Fruit fly (Drosophila melanogaster) whole organism: ENCODE results near the gene CG7810.

Source experiments
- Dll ChIP-seq: fragments of >200 bp; optimal IDR thresholded peaks from 2 replicates; lab custom pipeline; 2017
- EcR ChIP-seq, 2 experiments: fragments of >200 bp; optimal IDR thresholded peaks; 2 replicates each; lab custom pipeline; 2017; ENCODE audit warnings: missing biosample characterization in 2 of 2, missing genetic modification characterization in 2 of 2, missing genetic modification reagents in 2 of 2
- pan ChIP-seq: fragments of >200 bp; optimal IDR thresholded peaks from 2 replicates; lab custom pipeline; 2017

dm6 chr2L:8284913-8285619, 25.9 kb downstream of the CG7810 start:
- TF ChIP-seq EcR (GFP tag; optimal IDR thresholded peaks at IDR 0.05; lab: Kevin White, UChicago) (no peak), pan (lab: Kevin White, UChicago) (no peak), Dll (lab: Kevin White, UChicago) (no peak)
